Fruit fly (Drosophila melanogaster) whole organism, wandering third instar larva: ENCODE results near the gene CG33489.

ENCODE experiments used
- Abd-B ChIP-seq: fragments of >200 bp; optimal IDR thresholded peaks from 2 replicates; lab custom pipeline; 2017; ENCODE audit warnings: missing biosample characterization, missing genetic modification characterization
- CG32264 ChIP-seq: fragments of 200-800 bp; sonication (Bioruptor generic); optimal IDR thresholded peaks from 2 replicates; lab custom pipeline; 2016; ENCODE audit warnings: missing biosample characterization, missing genetic modification characterization
- CG9705 ChIP-seq: fragments of 200-800 bp; sonication (Bioruptor generic); optimal IDR thresholded peaks from 2 replicates; lab custom pipeline; 2018; ENCODE audit warnings: missing biosample characterization, mild to moderate bottlenecking, missing genetic modification characterization
- CrebA ChIP-seq: fragments of 200-800 bp; sonication (Bioruptor generic); optimal IDR thresholded peaks from 2 replicates; lab custom pipeline; 2016; ENCODE audit warnings: missing biosample characterization, mild to moderate bottlenecking, missing genetic modification characterization, borderline replicate concordance
- Dfd ChIP-seq: fragments of >200 bp; optimal IDR thresholded peaks from 2 replicates; lab custom pipeline; 2017; ENCODE audit warnings: missing biosample characterization, missing genetic modification characterization
- GATAd ChIP-seq: sonication (Bioruptor generic); optimal IDR thresholded peaks from 2 replicates; lab custom pipeline; 2016; ENCODE audit warnings: missing biosample characterization, missing genetic modification characterization
- HLH106 ChIP-seq: fragments of 200-800 bp; optimal IDR thresholded peaks from 3 replicates; lab custom pipeline; 2019; ENCODE audit warnings: missing biosample characterization, mild to moderate bottlenecking, missing genetic modification characterization, moderate library complexity
- Hnf4 ChIP-seq: fragments of 200-800 bp; sonication (Bioruptor generic); optimal IDR thresholded peaks from 2 replicates; lab custom pipeline; 2016; ENCODE audit warnings: missing biosample characterization, mild to moderate bottlenecking, missing genetic modification characterization
- Hr78 ChIP-seq: fragments of >200 bp; optimal IDR thresholded peaks from 2 replicates; lab custom pipeline; 2017; ENCODE audit warnings: missing biosample characterization, missing genetic modification characterization
- Hr83 ChIP-seq: fragments of 200-300 bp; sonication (Bioruptor generic); optimal IDR thresholded peaks from 2 replicates; lab custom pipeline; 2016; ENCODE audit warnings: missing biosample characterization, mild to moderate bottlenecking, missing genetic modification characterization, moderate library complexity; ENCODE audit not compliant: poor library complexity, severe bottlenecking
- Jra ChIP-seq: sonication (Bioruptor generic); optimal IDR thresholded peaks from 2 replicates; lab custom pipeline; 2016; ENCODE audit warnings: missing biosample characterization, missing genetic modification characterization
- Mio ChIP-seq: sonication (Bioruptor generic); optimal IDR thresholded peaks from 2 replicates; lab custom pipeline; 2016; ENCODE audit warnings: missing biosample characterization, missing genetic modification characterization
- Myc ChIP-seq: fragments of >200 bp; optimal IDR thresholded peaks from 2 replicates; lab custom pipeline; 2017
- N ChIP-seq: fragments of >200 bp; optimal IDR thresholded peaks from 2 replicates; lab custom pipeline; 2018; ENCODE audit warnings: missing biosample characterization, missing external identifiers, missing genetic modification characterization
- OdsH ChIP-seq: fragments of 200-800 bp; sonication (Bioruptor generic); optimal IDR thresholded peaks from 2 replicates; lab custom pipeline; 2016; ENCODE audit warnings: missing biosample characterization, mild to moderate bottlenecking, missing genetic modification characterization
- Rel ChIP-seq, 2 experiments: fragments of 200-800 bp; sonication (Bioruptor generic) in 1 of 2; optimal IDR thresholded peaks; 2 replicates in 1 of 2; 3 replicates in 1 of 2; lab custom pipeline; 2016 to 2019; ENCODE audit warnings: mild to moderate bottlenecking in 2 of 2, missing biosample characterization in 2 of 2, missing genetic modification characterization in 2 of 2, moderate library complexity in 1 of 2
- Sp1 ChIP-seq: fragments of 200-800 bp; sonication (Bioruptor generic); optimal IDR thresholded peaks from 3 replicates; lab custom pipeline; 2019; ENCODE audit warnings: missing biosample characterization, mild to moderate bottlenecking, missing genetic modification characterization, moderate library complexity
- Vsx2 ChIP-seq: fragments of 200-300, 225-300 bp; sonication (Bioruptor generic); optimal IDR thresholded peaks from 2 replicates; lab custom pipeline; 2018; ENCODE audit warnings: missing biosample characterization, missing genetic modification characterization; ENCODE audit not compliant: partially characterized antibody
- br ChIP-seq: fragments of 200-800 bp; sonication (Bioruptor generic); optimal IDR thresholded peaks from 2 replicates; lab custom pipeline; 2016; ENCODE audit warnings: missing biosample characterization, missing genetic modification characterization
- brk ChIP-seq: fragments of 200-800 bp; sonication (Bioruptor generic); optimal IDR thresholded peaks from 2 replicates; lab custom pipeline; 2016; ENCODE audit warnings: missing biosample characterization, mild to moderate bottlenecking, missing genetic modification characterization
- dl ChIP-seq, 2 experiments: fragments of 175-275, 200-275 bp in 1 of 2; fragments of 200-275 bp in 1 of 2; sonication (Bioruptor generic); optimal IDR thresholded peaks; lab custom pipeline; 2018; ENCODE audit warnings: mild to moderate bottlenecking in 2 of 2, missing biosample characterization in 2 of 2, missing genetic modification characterization in 2 of 2, moderate library complexity in 2 of 2; ENCODE audit not compliant: partially characterized antibody in 2 of 2, insufficient read depth in 1 of 2
- dmrt93B ChIP-seq: fragments of 200-800 bp; sonication (Bioruptor generic); optimal IDR thresholded peaks from 2 replicates; lab custom pipeline; 2018; ENCODE audit warnings: missing biosample characterization, mild to moderate bottlenecking, missing genetic modification characterization
- dsf ChIP-seq: sonication (Bioruptor generic); optimal IDR thresholded peaks from 2 replicates; lab custom pipeline; 2016; ENCODE audit warnings: missing biosample characterization, missing genetic modification characterization, borderline replicate concordance
- ey ChIP-seq: fragments of 200-800 bp; sonication (Bioruptor generic); optimal IDR thresholded peaks from 2 replicates; lab custom pipeline; 2016; ENCODE audit warnings: missing biosample characterization, missing genetic modification characterization
- foxo ChIP-seq, 2 experiments: fragments of 200-800 bp; sonication (Bioruptor generic); optimal IDR thresholded peaks; 2 replicates in 1 of 2; 3 replicates in 1 of 2; lab custom pipeline; 2016 to 2017; ENCODE audit warnings: missing biosample characterization in 2 of 2, missing genetic modification characterization in 2 of 2
- fru ChIP-seq: fragments of 200-800 bp; sonication (Bioruptor generic); optimal IDR thresholded peaks from 3 replicates; lab custom pipeline; 2016; ENCODE audit warnings: missing biosample characterization, mild to moderate bottlenecking, missing genetic modification characterization
- h ChIP-seq: fragments of 200-800 bp; sonication (Bioruptor generic); optimal IDR thresholded peaks from 3 replicates; lab custom pipeline; 2016; ENCODE audit warnings: missing biosample characterization, mild to moderate bottlenecking, missing genetic modification characterization
- jim ChIP-seq: fragments of 175-275, 200-325 bp; sonication (Bioruptor generic); optimal IDR thresholded peaks from 2 replicates; lab custom pipeline; 2016; ENCODE audit warnings: missing biosample characterization, mild to moderate bottlenecking, missing genetic modification characterization
- lola ChIP-seq: fragments of >200 bp; optimal IDR thresholded peaks from 2 replicates; lab custom pipeline; 2017; ENCODE audit warnings: missing biosample characterization, missing genetic modification characterization
- pan ChIP-seq: fragments of >200 bp; optimal IDR thresholded peaks from 2 replicates; lab custom pipeline; 2017
- psq ChIP-seq: fragments of 200-800 bp; sonication (Bioruptor generic); optimal IDR thresholded peaks from 3 replicates; lab custom pipeline; 2017; ENCODE audit warnings: missing biosample characterization, mild to moderate bottlenecking, missing genetic modification characterization, moderate library complexity
- rgr ChIP-seq: fragments of 200-800 bp; sonication (Bioruptor generic); optimal IDR thresholded peaks from 3 replicates; lab custom pipeline; 2016; ENCODE audit warnings: missing biosample characterization, mild to moderate bottlenecking, missing genetic modification characterization
- sage ChIP-seq: fragments of 200-800 bp; sonication (Bioruptor generic); optimal IDR thresholded peaks from 2 replicates; lab custom pipeline; 2016; ENCODE audit warnings: missing biosample characterization, mild to moderate bottlenecking, missing genetic modification characterization
- sv ChIP-seq: fragments of 200-800 bp; sonication (Bioruptor generic); optimal IDR thresholded peaks from 3 replicates; lab custom pipeline; 2016; ENCODE audit warnings: missing biosample characterization, missing genetic modification characterization
- tai ChIP-seq: sonication (Bioruptor generic); optimal IDR thresholded peaks from 2 replicates; lab custom pipeline; 2016; ENCODE audit warnings: missing biosample characterization, missing genetic modification characterization
- usp ChIP-seq: fragments of >200 bp; optimal IDR thresholded peaks from 2 replicates; lab custom pipeline; 2017; ENCODE audit warnings: missing biosample characterization, missing genetic modification characterization
- woc ChIP-seq: sonication (Bioruptor generic); optimal IDR thresholded peaks from 2 replicates; lab custom pipeline; 2016; ENCODE audit warnings: missing biosample characterization, mild to moderate bottlenecking, missing genetic modification characterization

Gene CG33489

DNA sequence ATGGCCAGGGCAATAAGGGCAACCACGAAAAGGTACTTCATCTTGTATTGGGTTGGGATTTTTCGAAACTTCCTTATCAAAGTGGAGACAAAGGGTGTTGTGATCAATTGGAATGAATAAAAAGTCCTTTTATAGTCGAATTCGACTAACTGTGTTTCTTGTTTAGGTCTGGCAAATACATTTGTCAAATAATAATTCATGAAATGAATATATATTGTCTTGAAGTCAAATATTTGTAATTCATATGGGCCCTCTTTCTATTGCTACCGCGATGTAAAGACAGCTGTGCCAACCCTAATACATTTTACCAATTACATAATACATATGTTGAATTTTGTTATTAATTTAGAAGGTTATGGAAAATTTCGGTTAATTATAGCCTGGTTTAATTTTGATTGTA lies 551 bp upstream of the CG33489 start, which contains the start of gene CG33271:
Gene CG33271 (minus strand): TSS at position 101 of the 400 bp plus-strand sequence.
- TF ChIP-seq usp (GFP tag; lab: Kevin White, UChicago) (no peak), h (GFP tag; lab: Kevin White, UChicago) (no peak), Mio (GFP tag; lab: Kevin White, UChicago) (no peak), foxo (GFP tag; optimal IDR thresholded peaks at IDR 0.05; lab: Kevin White, UChicago) (no peak), dmrt93B (no peak), HLH106 (tag; lab: Kevin White, UChicago) (no peak), rgr (GFP tag; lab: Kevin White, UChicago) (no peak), Sp1 (no peak), Hr83 (GFP tag; lab: Kevin White, UChicago) (no peak), CrebA (no peak), jim (no peak), Hr78 (GFP tag; lab: Kevin White, UChicago) (no peak)

DNA sequence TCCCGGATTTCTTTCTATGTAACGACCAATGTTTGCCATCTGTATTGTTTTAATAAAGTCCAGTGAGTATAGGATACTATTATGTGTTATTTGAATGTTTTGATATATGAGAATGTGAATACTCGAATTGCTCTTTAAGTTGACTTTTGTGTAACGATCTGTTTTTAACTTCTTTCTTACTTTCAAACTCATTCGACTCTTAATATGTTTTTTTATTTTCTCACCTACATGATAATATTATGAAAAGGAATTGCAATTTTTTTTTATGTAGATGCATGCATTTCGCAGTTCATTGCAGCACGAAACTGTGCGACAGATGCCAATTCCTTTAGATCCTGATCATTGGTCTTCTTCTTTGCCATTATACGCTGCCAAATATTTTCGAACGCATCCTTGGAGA lies 2.3 kb downstream of the CG33489 start, which contains the start of gene CG33490:
Gene CG33490 (minus strand): TSS at position 101 of the 400 bp plus-strand sequence.
- no peak for TF ChIP-seq Mio (GFP tag; lab: Kevin White, UChicago)

DNA sequence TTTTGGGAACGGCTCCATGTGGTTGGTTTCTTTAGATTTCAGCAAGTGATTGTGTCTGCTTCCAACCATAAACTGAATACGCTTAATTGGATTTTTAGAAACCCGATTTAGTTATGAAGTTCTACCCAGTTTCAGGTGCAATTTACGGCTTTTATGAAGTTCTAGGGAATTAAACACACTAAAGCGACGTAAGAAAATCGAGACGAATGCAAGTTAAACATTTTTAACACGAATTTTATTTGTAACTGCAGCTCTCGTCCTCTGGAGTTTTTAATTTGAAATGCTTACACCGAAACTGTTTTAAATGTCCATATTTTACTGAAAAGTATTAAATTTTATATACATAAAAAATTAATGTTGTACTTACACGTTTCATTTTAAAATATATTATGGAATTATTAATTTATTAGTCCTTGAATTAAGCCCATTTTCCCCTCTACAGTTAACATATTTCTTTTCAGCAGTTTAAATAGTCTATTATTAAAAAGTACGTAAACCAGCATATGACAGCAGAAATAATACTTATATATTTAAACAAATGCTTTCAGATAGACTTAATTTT lies 12.8 kb downstream of the CG33489 start, which contains the start of the genes CG46412 and CG33267:
Gene CG46412 (minus strand): TSS at position 101 of the 562 bp plus-strand sequence.
Gene CG33267 (plus strand): TSS at position 512 of the 562 bp plus-strand sequence.
- TF ChIP-seq lola (GFP tag; lab: Kevin White, UChicago): no peak
- no peak for TF ChIP-seq usp (GFP tag; lab: Kevin White, UChicago)
- no peak for TF ChIP-seq CG9705 (GFP tag; lab: Kevin White, UChicago)
- TF ChIP-seq dl (GFP tag; optimal IDR thresholded peaks at IDR 0.05; lab: Kevin White, UChicago; ENCODE audit: insufficient read depth in 1 of 2, partially characterized antibody in 2 of 2): no peak
- no peak for TF ChIP-seq Hr78 (GFP tag; lab: Kevin White, UChicago)
- no peak for TF ChIP-seq OdsH (GFP tag; lab: Kevin White, UChicago)
- TF ChIP-seq Jra (GFP tag; lab: Kevin White, UChicago): no peak
- TF ChIP-seq jim: no peak
- TF ChIP-seq dmrt93B: no peak
- no peak for TF ChIP-seq sv (GFP tag; lab: Kevin White, UChicago)

DNA sequence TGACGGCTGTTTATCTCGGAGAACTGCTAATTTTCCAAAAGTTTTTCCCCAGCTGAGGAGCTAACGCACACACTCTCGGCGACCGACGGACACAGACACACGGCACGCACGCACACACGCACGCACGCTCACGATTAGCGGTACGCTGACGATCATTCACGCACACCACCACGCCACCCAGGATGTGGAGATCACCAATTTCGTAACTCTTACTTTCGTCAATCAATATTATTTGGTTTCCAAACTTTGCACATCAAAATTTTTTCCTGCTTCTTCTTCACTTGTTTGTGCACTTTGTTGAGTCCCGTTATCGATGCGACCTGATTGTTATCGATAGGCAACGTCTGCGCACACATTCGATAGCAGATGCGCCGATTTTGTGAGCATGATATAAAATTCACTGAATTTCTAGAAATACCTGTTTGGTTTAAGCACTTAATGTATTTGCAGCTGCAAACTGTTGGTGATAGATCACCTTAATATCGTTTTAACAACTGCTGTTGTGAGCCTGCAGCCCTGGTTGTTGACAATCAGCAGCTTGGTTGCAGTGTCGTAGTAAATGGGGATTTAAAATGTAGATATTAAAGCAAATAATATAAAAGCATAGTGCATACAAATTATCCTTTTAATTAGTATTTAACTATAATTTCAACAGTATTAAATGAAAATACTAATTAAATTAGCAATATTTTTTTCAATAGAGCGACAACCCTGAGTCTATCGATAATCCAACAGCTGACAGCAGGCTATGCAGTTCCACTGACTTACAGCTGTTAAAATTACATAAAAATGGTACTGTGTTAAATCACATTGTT lies 14.7 kb downstream of the CG33489 start, which contains the start of the genes CG7394 and Mob2:
Gene CG7394 (plus strand): TSS at position 51 of the 815 bp plus-strand sequence.
Gene Mob2 (minus strand): TSS at position 288 of the 815 bp plus-strand sequence.
- TF ChIP-seq Hr83 (GFP tag; lab: Kevin White, UChicago): peak; percentile 43
- no peak for TF ChIP-seq Mio (GFP tag; lab: Kevin White, UChicago)
- TF ChIP-seq tai (GFP tag; lab: Kevin White, UChicago): peak; percentile 95
- TF ChIP-seq HLH106 (tag; lab: Kevin White, UChicago): peak; percentile 87
- TF ChIP-seq woc (GFP tag; lab: Kevin White, UChicago): peak; percentile 86
- TF ChIP-seq dl (GFP tag; optimal IDR thresholded peaks at IDR 0.05; lab: Kevin White, UChicago; ENCODE audit: insufficient read depth in 1 of 2, partially characterized antibody in 2 of 2): no peak
- peak; percentile 73 for TF ChIP-seq CG32264
- peak; percentile 94 for TF ChIP-seq h (GFP tag; lab: Kevin White, UChicago)
- peak; percentile 47 for TF ChIP-seq Rel (GFP tag; optimal IDR thresholded peaks at IDR 0.05; lab: Kevin White, UChicago)
- peak; percentile 88 for TF ChIP-seq Rel (tag; optimal IDR thresholded peaks at IDR 0.05; lab: Kevin White, UChicago)
- TF ChIP-seq Myc (lab: Kevin White, UChicago): no peak
- peak; percentile 88 for TF ChIP-seq Sp1
- TF ChIP-seq Abd-B (GFP tag; lab: Kevin White, UChicago): no peak
- TF ChIP-seq brk (GFP tag; lab: Kevin White, UChicago): peak; percentile 97
- TF ChIP-seq ey (GFP tag; lab: Kevin White, UChicago): peak; percentile 90
- peak; percentile 88 for TF ChIP-seq psq (GFP tag; lab: Kevin White, UChicago)
- no peak for TF ChIP-seq lola (GFP tag; lab: Kevin White, UChicago)
- TF ChIP-seq GATAd (GFP tag; lab: Kevin White, UChicago): peak; percentile 82
- TF ChIP-seq pan (lab: Kevin White, UChicago): peak; percentile 65
- TF ChIP-seq foxo (GFP tag; optimal IDR thresholded peaks at IDR 0.05; lab: Kevin White, UChicago): peak; percentile 23 to 92
- no peak for TF ChIP-seq Dfd (GFP tag; lab: Kevin White, UChicago)
- TF ChIP-seq dsf (GFP tag; lab: Kevin White, UChicago): peak; percentile 91
- peak; percentile 84 for TF ChIP-seq br (GFP tag; lab: Kevin White, UChicago)
- peak; percentile 96 for TF ChIP-seq rgr (GFP tag; lab: Kevin White, UChicago)
- TF ChIP-seq jim: no peak
- peak; percentile 2 for TF ChIP-seq N
- peak; percentile 86 for TF ChIP-seq CG9705 (GFP tag; lab: Kevin White, UChicago)
- TF ChIP-seq fru: peak; percentile 88
- peak; percentile 22 for TF ChIP-seq CrebA
- peak; percentile 87 for TF ChIP-seq sv (GFP tag; lab: Kevin White, UChicago)
- peak; percentile 94 for TF ChIP-seq OdsH (GFP tag; lab: Kevin White, UChicago)
- TF ChIP-seq usp (GFP tag; lab: Kevin White, UChicago): no peak
- TF ChIP-seq Vsx2: no peak
- no peak for TF ChIP-seq Hr78 (GFP tag; lab: Kevin White, UChicago)
- peak; percentile 80 for TF ChIP-seq Jra (GFP tag; lab: Kevin White, UChicago)
- TF ChIP-seq sage (GFP tag; lab: Kevin White, UChicago): peak; percentile 81
- peak; percentile 63 for TF ChIP-seq dmrt93B
- TF ChIP-seq Hnf4: peak; percentile 88
